Fruit fly (Drosophila melanogaster): ENCODE data around the gene Hr83.

dm6 chr3R:6352436-6352835 is 3.4 kb downstream of the Hr83 start:
- TF ChIP-seq CG6808 (GFP tag; optimal IDR thresholded peaks at IDR 0.05) (no peak), OdsH (GFP tag; optimal IDR thresholded peaks at IDR 0.05) (no peak), CG10669 (GFP tag; optimal IDR thresholded peaks at IDR 0.05) (no peak), cyc (GFP tag; optimal IDR thresholded peaks at IDR 0.05) (no peak), CG7368 (GFP tag; optimal IDR thresholded peaks at IDR 0.05) (no peak), Gug (GFP tag; IDR thresholded peaks at IDR 0.05) (no peak), CG3919 (GFP tag; optimal IDR thresholded peaks at IDR 0.05) (no peak), CG4318 (GFP tag; optimal IDR thresholded peaks at IDR 0.05) (no peak), esn (GFP tag; optimal IDR thresholded peaks at IDR 0.05) (no peak), dsx (GFP tag; optimal IDR thresholded peaks at IDR 0.05; ENCODE audit: poor library complexity, severe bottlenecking) (no peak), CG31627 (GFP tag; optimal IDR thresholded peaks at IDR 0.05) (no peak), CG6163 (GFP tag; IDR thresholded peaks at IDR 0.05) (no peak), CG15336 (GFP tag; IDR thresholded peaks at IDR 0.05) (no peak), Hr39 (GFP tag; optimal IDR thresholded peaks at IDR 0.05) (no peak)

Data from whole organism, prepupa.